Fruit fly (Drosophila melanogaster): ENCODE data around the gene vig.
A peak's percentile ranks its signal among the peaks of the same experiment; 100 is the strongest.

The vig gene

DNA sequence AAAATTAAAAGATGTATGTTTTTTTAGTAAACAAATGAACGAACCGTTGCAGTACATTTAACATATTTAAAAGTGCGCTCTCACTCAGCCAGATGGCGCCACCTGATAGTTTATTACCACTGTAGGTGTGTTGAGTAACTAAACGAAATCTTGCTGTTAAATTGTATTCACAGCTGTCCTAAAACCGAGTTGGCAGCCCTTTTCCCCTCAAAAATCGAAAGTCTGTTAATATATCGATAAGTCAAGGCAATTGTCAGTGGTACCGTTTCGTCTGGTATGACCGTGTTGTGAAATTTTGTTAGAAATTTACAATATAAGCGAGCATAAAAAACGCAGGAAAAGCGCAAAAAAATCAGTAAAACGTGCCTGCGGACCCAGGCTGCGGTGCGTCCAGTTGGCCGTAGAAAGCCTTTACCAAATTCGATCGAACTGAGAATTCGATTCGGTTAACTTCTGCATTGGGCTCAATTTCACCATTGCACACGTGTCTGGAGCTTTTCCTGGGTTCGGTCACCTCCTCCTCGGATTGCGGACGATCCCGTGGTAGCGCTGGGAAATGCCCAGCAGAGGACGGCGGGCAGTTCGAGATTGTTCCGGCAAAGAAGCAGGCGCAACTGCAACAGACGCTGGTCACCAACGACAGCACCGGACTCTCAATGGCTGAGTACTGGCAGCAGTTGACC lies 43.3 kb upstream of the vig start, which contains the start of gene stc (continued):
- TF ChIP-seq Elba2 (GFP tag; optimal IDR thresholded peaks at IDR 0.05) = peak; percentile 44
- TF ChIP-seq psq (GFP tag; optimal IDR thresholded peaks at IDR 0.05) = no peak
- TF ChIP-seq zfh2 (GFP tag; optimal IDR thresholded peaks at IDR 0.05) = peak; percentile 51
- TF ChIP-seq D (optimal IDR thresholded peaks at IDR 0.05) = no peak
- TF ChIP-seq D (GFP tag; optimal IDR thresholded peaks at IDR 0.05) = no peak
- TF ChIP-seq mam (GFP tag; optimal IDR thresholded peaks at IDR 0.05) = peak; percentile 52
- TF ChIP-seq CG13123 (GFP tag; optimal IDR thresholded peaks at IDR 0.05) = peak; percentile 61
- TF ChIP-seq unc-4 (GFP tag; IDR thresholded peaks at IDR 0.05; ENCODE audit: partially characterized antibody) = peak; percentile 78
- peak; percentile 92 for TF ChIP-seq Myb (GFP tag; optimal IDR thresholded peaks at IDR 0.05)
- peak; percentile 73 for TF ChIP-seq CG33213 (GFP tag; optimal IDR thresholded peaks at IDR 0.05)
- peak; percentile 70 for TF ChIP-seq E2f2 (GFP tag; IDR thresholded peaks at IDR 0.05)
- peak; percentile 37; the same call in 1 of the 2 replicates for TF ChIP-seq onecut (GFP tag; IDR thresholded peaks at IDR 0.05)
- peak; percentile 10 for TF ChIP-seq vfl (GFP tag; optimal IDR thresholded peaks at IDR 0.05)
- TF ChIP-seq fd3F (GFP tag; optimal IDR thresholded peaks at IDR 0.05) = no peak
- TF ChIP-seq grau (tag; optimal IDR thresholded peaks at IDR 0.05) = peak; percentile 55
- no peak for TF ChIP-seq Hr39 (optimal IDR thresholded peaks at IDR 0.05)
- TF ChIP-seq Hmr (GFP tag; optimal IDR thresholded peaks at IDR 0.05) = peak; percentile 49
- no peak for TF ChIP-seq Deaf1 (tag; optimal IDR thresholded peaks at IDR 0.05)
- no peak for TF ChIP-seq Six4 (GFP tag; optimal IDR thresholded peaks at IDR 0.05)
- TF ChIP-seq CG2875 (GFP tag; optimal IDR thresholded peaks at IDR 0.05) = no peak
- peak; percentile 56; the same call in 2 of the 3 replicates for TF ChIP-seq Dbx (GFP tag; IDR thresholded peaks at IDR 0.05)
- peak; percentile 75 for TF ChIP-seq CG16813 (GFP tag; IDR thresholded peaks at IDR 0.05; ENCODE audit: partially characterized antibody)
- peak; percentile 89 for TF ChIP-seq CG6791 (GFP tag; IDR thresholded peaks at IDR 0.05; ENCODE audit: partially characterized antibody)
- TF ChIP-seq CG15514 (GFP tag; optimal IDR thresholded peaks at IDR 0.05) = peak; percentile 80
- peak; percentile 40; the same call in 1 of the 2 replicates for TF ChIP-seq E2f1 (GFP tag; IDR thresholded peaks at IDR 0.05)
- TF ChIP-seq nom (GFP tag; optimal IDR thresholded peaks at IDR 0.05) = no peak
- TF ChIP-seq CG17568 (GFP tag; optimal IDR thresholded peaks at IDR 0.05) = no peak
- TF ChIP-seq sens (GFP tag) = peak; percentile 93
- TF ChIP-seq CG8388 (GFP tag; optimal IDR thresholded peaks at IDR 0.05) = peak; percentile 3
- peak; percentile 41 for TF ChIP-seq bcd (GFP tag; optimal IDR thresholded peaks at IDR 0.05)
- peak; percentile 82 for TF ChIP-seq HmgZ (tag; optimal IDR thresholded peaks at IDR 0.05)
- no peak for TF ChIP-seq Vsx1 (GFP tag; optimal IDR thresholded peaks at IDR 0.05)
- no peak for TF ChIP-seq Fer1 (GFP tag; optimal IDR thresholded peaks at IDR 0.05)
- TF ChIP-seq danr (GFP tag; IDR thresholded peaks at IDR 0.05) = no peak
- TF ChIP-seq fd96Cb (tag; optimal IDR thresholded peaks at IDR 0.05) = no peak
- no peak for TF ChIP-seq nerfin-1 (tag; optimal IDR thresholded peaks at IDR 0.05)
- TF ChIP-seq CG14441 (GFP tag; IDR thresholded peaks at IDR 0.05) = peak; percentile 41
- TF ChIP-seq crp (GFP tag; optimal IDR thresholded peaks at IDR 0.05) = peak; percentile 30 to 86
- peak; percentile 5 for TF ChIP-seq CG13775 (GFP tag; optimal IDR thresholded peaks at IDR 0.05)
- TF ChIP-seq crc (GFP tag; optimal IDR thresholded peaks at IDR 0.05) = no peak
- TF ChIP-seq Sox102F (GFP tag; optimal IDR thresholded peaks at IDR 0.05) = no peak
- TF ChIP-seq salm (tag; optimal IDR thresholded peaks at IDR 0.05) = no peak
- TF ChIP-seq hb (GFP tag; IDR thresholded peaks at IDR 0.05; ENCODE audit: partially characterized antibody) = 0 out of 3 replicates have a peak, but pooled peaks have one; percentile 33
- TF ChIP-seq Nf-YA (GFP tag; IDR thresholded peaks at IDR 0.05) = no peak
- TF ChIP-seq CG7963 (GFP tag; IDR thresholded peaks at IDR 0.05; ENCODE audit: partially characterized antibody) = peak; percentile 63; the same call in 2 of the 3 replicates
- TF ChIP-seq Lim3 (GFP tag; IDR thresholded peaks at IDR 0.05) = no peak
- peak; percentile 85 for TF ChIP-seq CG3847 (GFP tag; IDR thresholded peaks at IDR 0.05)
- TF ChIP-seq Ssrp (tag; optimal IDR thresholded peaks at IDR 0.05) = no peak
- peak; percentile 93 for TF ChIP-seq YL-1 (GFP tag; optimal IDR thresholded peaks at IDR 0.05)

Data from whole organism, embryonic.